Fruit fly (Drosophila melanogaster): ENCODE results near the gene CG11975.
A peak's percentile ranks its signal among the peaks of the same experiment; 100 is the strongest.

Gene CG11975

dm6 chr3R:8960329-8960728 is 32.7 kb upstream of the CG11975 start (continued):
- TF ChIP-seq Blimp-1 (GFP tag; optimal IDR thresholded peaks at IDR 0.05) = no peak
- no peak for TF ChIP-seq Sox14 (GFP tag; optimal IDR thresholded peaks at IDR 0.05)
- TF ChIP-seq CG3919 (GFP tag; optimal IDR thresholded peaks at IDR 0.05) = peak; percentile 23
- peak; percentile 36 for TF ChIP-seq CG6276 (GFP tag; optimal IDR thresholded peaks at IDR 0.05)
- no peak for TF ChIP-seq dsx (GFP tag; optimal IDR thresholded peaks at IDR 0.05; ENCODE audit: poor library complexity, severe bottlenecking)
- no peak for TF ChIP-seq CG16779 (tag; optimal IDR thresholded peaks at IDR 0.05)
- TF ChIP-seq topi (GFP tag; optimal IDR thresholded peaks at IDR 0.05) = peak; percentile 37
- TF ChIP-seq CG6854 (GFP tag; optimal IDR thresholded peaks at IDR 0.05) = no peak
- TF ChIP-seq dac (GFP tag; optimal IDR thresholded peaks at IDR 0.05) = peak; percentile 7
- TF ChIP-seq Smox (GFP tag; optimal IDR thresholded peaks at IDR 0.05) = peak; percentile 32
- peak; percentile 22 for TF ChIP-seq CG11902 (GFP tag; optimal IDR thresholded peaks at IDR 0.05)
- no peak for TF ChIP-seq cyc (GFP tag; optimal IDR thresholded peaks at IDR 0.05)
- TF ChIP-seq acj6 (GFP tag; optimal IDR thresholded peaks at IDR 0.05) = peak; percentile 31
- TF ChIP-seq CG8319 (GFP tag; optimal IDR thresholded peaks at IDR 0.05) = no peak
- TF ChIP-seq Eip75B (GFP tag; optimal IDR thresholded peaks at IDR 0.05) = no peak
- no peak for TF ChIP-seq CG11294 (GFP tag; IDR thresholded peaks at IDR 0.05)
- TF ChIP-seq Ets21C (GFP tag; optimal IDR thresholded peaks at IDR 0.05) = no peak

dm6 chr3R:8962860-8963755 is 29.9 kb upstream of the CG11975 start, which contains the start of gene ich:
TSS of gene ich (minus strand) at chr3R:8963037.
- TF ChIP-seq CG3919 (GFP tag; optimal IDR thresholded peaks at IDR 0.05) (peak; percentile 2), eg (GFP tag; IDR thresholded peaks at IDR 0.05) (0 out of 3 replicates have a peak, but pooled peaks have one; percentile 33), CG32006 (GFP tag; optimal IDR thresholded peaks at IDR 0.05) (peak; percentile 37), CG1621 (tag; optimal IDR thresholded peaks at IDR 0.05) (peak; percentile 62), Eip75B (GFP tag; optimal IDR thresholded peaks at IDR 0.05) (peak; percentile 2), Eip78C (GFP tag) (peak; percentile 68), Blimp-1 (GFP tag; optimal IDR thresholded peaks at IDR 0.05) (no peak), CG8319 (GFP tag; optimal IDR thresholded peaks at IDR 0.05) (no peak), svp (GFP tag) (no peak), dsx (GFP tag; optimal IDR thresholded peaks at IDR 0.05; ENCODE audit: poor library complexity, severe bottlenecking) (peak; percentile 22)

dm6 chr3R:8963756-8964342 is 29.2 kb upstream of the CG11975 start:
- TF ChIP-seq CG6792 (GFP tag; optimal IDR thresholded peaks at IDR 0.05) (no peak), svp (GFP tag) (peak; percentile 63), CG3919 (GFP tag; optimal IDR thresholded peaks at IDR 0.05) (no peak), CG8119 (GFP tag; IDR thresholded peaks at IDR 0.05) (peak; percentile 65; the same call in 1 of the 3 replicates), CG11762 (GFP tag; optimal IDR thresholded peaks at IDR 0.05; ENCODE audit: insufficient read depth) (no peak), eg (GFP tag; IDR thresholded peaks at IDR 0.05) (peak; percentile 75), ss (GFP tag; optimal IDR thresholded peaks at IDR 0.05) (no peak), CG10631 (GFP tag; optimal IDR thresholded peaks at IDR 0.05) (no peak), CG31627 (GFP tag; optimal IDR thresholded peaks at IDR 0.05) (no peak), topi (GFP tag; optimal IDR thresholded peaks at IDR 0.05) (no peak), CG6854 (GFP tag; optimal IDR thresholded peaks at IDR 0.05) (no peak), CG8319 (GFP tag; optimal IDR thresholded peaks at IDR 0.05) (no peak), fkh (GFP tag; optimal IDR thresholded peaks at IDR 0.05) (no peak), CG6276 (GFP tag; optimal IDR thresholded peaks at IDR 0.05) (peak; percentile 21), CG8632 (GFP tag; optimal IDR thresholded peaks at IDR 0.05) (no peak), lz (GFP tag; optimal IDR thresholded peaks at IDR 0.05) (no peak), Ets96B (tag; optimal IDR thresholded peaks at IDR 0.05) (no peak), Eip93F (GFP tag; optimal IDR thresholded peaks at IDR 0.05) (no peak), achi (GFP tag; optimal IDR thresholded peaks at IDR 0.05) (no peak), Lpt (GFP tag; optimal IDR thresholded peaks at IDR 0.05) (no peak), cyc (GFP tag; optimal IDR thresholded peaks at IDR 0.05) (no peak), CG4318 (GFP tag; optimal IDR thresholded peaks at IDR 0.05) (peak; percentile 56), acj6 (GFP tag; optimal IDR thresholded peaks at IDR 0.05) (peak; percentile 8), esn (GFP tag; optimal IDR thresholded peaks at IDR 0.05) (peak; percentile 17), Smox (GFP tag; optimal IDR thresholded peaks at IDR 0.05) (peak; percentile 4), CG3032 (tag; optimal IDR thresholded peaks at IDR 0.05) (no peak), Sox15 (GFP tag; optimal IDR thresholded peaks at IDR 0.05) (no peak), vri (GFP tag; optimal IDR thresholded peaks at IDR 0.05) (no peak), spab (GFP tag; optimal IDR thresholded peaks at IDR 0.05) (no peak), Eip78C (GFP tag) (peak; percentile 16), CG32006 (GFP tag; optimal IDR thresholded peaks at IDR 0.05) (peak; percentile 81), CG6808 (GFP tag; optimal IDR thresholded peaks at IDR 0.05) (no peak), CG10669 (GFP tag; optimal IDR thresholded peaks at IDR 0.05) (no peak)

Data from whole organism, prepupa.